Fruit fly (Drosophila melanogaster) whole organism, wandering third instar larva: ENCODE measurements around the gene CG12420.

Experiments used
- Abd-B ChIP-seq: fragments of >200 bp; optimal IDR thresholded peaks from 2 replicates; lab custom pipeline; 2017; ENCODE audit warnings: missing biosample characterization, missing genetic modification characterization
- CG32264 ChIP-seq: fragments of 200-800 bp; sonication (Bioruptor generic); optimal IDR thresholded peaks from 2 replicates; lab custom pipeline; 2016; ENCODE audit warnings: missing biosample characterization, missing genetic modification characterization
- CG9705 ChIP-seq: fragments of 200-800 bp; sonication (Bioruptor generic); optimal IDR thresholded peaks from 2 replicates; lab custom pipeline; 2018; ENCODE audit warnings: missing biosample characterization, mild to moderate bottlenecking, missing genetic modification characterization
- CrebA ChIP-seq: fragments of 200-800 bp; sonication (Bioruptor generic); optimal IDR thresholded peaks from 2 replicates; lab custom pipeline; 2016; ENCODE audit warnings: missing biosample characterization, mild to moderate bottlenecking, missing genetic modification characterization, borderline replicate concordance
- Dfd ChIP-seq: fragments of >200 bp; optimal IDR thresholded peaks from 2 replicates; lab custom pipeline; 2017; ENCODE audit warnings: missing biosample characterization, missing genetic modification characterization
- Dif ChIP-seq: fragments of 200-275, 200-300 bp; sonication (Bioruptor generic); optimal IDR thresholded peaks from 2 replicates; lab custom pipeline; 2018; ENCODE audit warnings: missing biosample characterization, missing genetic modification characterization; ENCODE audit not compliant: partially characterized antibody
- GATAd ChIP-seq: sonication (Bioruptor generic); optimal IDR thresholded peaks from 2 replicates; lab custom pipeline; 2016; ENCODE audit warnings: missing biosample characterization, missing genetic modification characterization
- HLH106 ChIP-seq: fragments of 200-800 bp; optimal IDR thresholded peaks from 3 replicates; lab custom pipeline; 2019; ENCODE audit warnings: missing biosample characterization, mild to moderate bottlenecking, missing genetic modification characterization, moderate library complexity
- Hnf4 ChIP-seq: fragments of 200-800 bp; sonication (Bioruptor generic); optimal IDR thresholded peaks from 2 replicates; lab custom pipeline; 2016; ENCODE audit warnings: missing biosample characterization, mild to moderate bottlenecking, missing genetic modification characterization
- Hr78 ChIP-seq: fragments of >200 bp; optimal IDR thresholded peaks from 2 replicates; lab custom pipeline; 2017; ENCODE audit warnings: missing biosample characterization, missing genetic modification characterization
- Hr83 ChIP-seq: fragments of 200-300 bp; sonication (Bioruptor generic); optimal IDR thresholded peaks from 2 replicates; lab custom pipeline; 2016; ENCODE audit warnings: missing biosample characterization, mild to moderate bottlenecking, missing genetic modification characterization, moderate library complexity; ENCODE audit not compliant: poor library complexity, severe bottlenecking
- Jra ChIP-seq: sonication (Bioruptor generic); optimal IDR thresholded peaks from 2 replicates; lab custom pipeline; 2016; ENCODE audit warnings: missing biosample characterization, missing genetic modification characterization
- Mio ChIP-seq: sonication (Bioruptor generic); optimal IDR thresholded peaks from 2 replicates; lab custom pipeline; 2016; ENCODE audit warnings: missing biosample characterization, missing genetic modification characterization
- Myc ChIP-seq: fragments of >200 bp; optimal IDR thresholded peaks from 2 replicates; lab custom pipeline; 2017
- N ChIP-seq: fragments of >200 bp; optimal IDR thresholded peaks from 2 replicates; lab custom pipeline; 2018; ENCODE audit warnings: missing biosample characterization, missing external identifiers, missing genetic modification characterization
- OdsH ChIP-seq: fragments of 200-800 bp; sonication (Bioruptor generic); optimal IDR thresholded peaks from 2 replicates; lab custom pipeline; 2016; ENCODE audit warnings: missing biosample characterization, mild to moderate bottlenecking, missing genetic modification characterization
- Rel ChIP-seq, 2 experiments: fragments of 200-800 bp; sonication (Bioruptor generic) in 1 of 2; optimal IDR thresholded peaks; 2 replicates in 1 of 2; 3 replicates in 1 of 2; lab custom pipeline; 2016 to 2019; ENCODE audit warnings: mild to moderate bottlenecking in 2 of 2, missing biosample characterization in 2 of 2, missing genetic modification characterization in 2 of 2, moderate library complexity in 1 of 2
- Sp1 ChIP-seq: fragments of 200-800 bp; sonication (Bioruptor generic); optimal IDR thresholded peaks from 3 replicates; lab custom pipeline; 2019; ENCODE audit warnings: missing biosample characterization, mild to moderate bottlenecking, missing genetic modification characterization, moderate library complexity
- Vsx2 ChIP-seq: fragments of 200-300, 225-300 bp; sonication (Bioruptor generic); optimal IDR thresholded peaks from 2 replicates; lab custom pipeline; 2018; ENCODE audit warnings: missing biosample characterization, missing genetic modification characterization; ENCODE audit not compliant: partially characterized antibody
- br ChIP-seq: fragments of 200-800 bp; sonication (Bioruptor generic); optimal IDR thresholded peaks from 2 replicates; lab custom pipeline; 2016; ENCODE audit warnings: missing biosample characterization, missing genetic modification characterization
- brk ChIP-seq: fragments of 200-800 bp; sonication (Bioruptor generic); optimal IDR thresholded peaks from 2 replicates; lab custom pipeline; 2016; ENCODE audit warnings: missing biosample characterization, mild to moderate bottlenecking, missing genetic modification characterization
- dl ChIP-seq, 2 experiments: fragments of 175-275, 200-275 bp in 1 of 2; fragments of 200-275 bp in 1 of 2; sonication (Bioruptor generic); optimal IDR thresholded peaks; lab custom pipeline; 2018; ENCODE audit warnings: mild to moderate bottlenecking in 2 of 2, missing biosample characterization in 2 of 2, missing genetic modification characterization in 2 of 2, moderate library complexity in 2 of 2; ENCODE audit not compliant: partially characterized antibody in 2 of 2, insufficient read depth in 1 of 2
- dmrt93B ChIP-seq: fragments of 200-800 bp; sonication (Bioruptor generic); optimal IDR thresholded peaks from 2 replicates; lab custom pipeline; 2018; ENCODE audit warnings: missing biosample characterization, mild to moderate bottlenecking, missing genetic modification characterization
- dsf ChIP-seq: sonication (Bioruptor generic); optimal IDR thresholded peaks from 2 replicates; lab custom pipeline; 2016; ENCODE audit warnings: missing biosample characterization, missing genetic modification characterization, borderline replicate concordance
- ey ChIP-seq: fragments of 200-800 bp; sonication (Bioruptor generic); optimal IDR thresholded peaks from 2 replicates; lab custom pipeline; 2016; ENCODE audit warnings: missing biosample characterization, missing genetic modification characterization
- foxo ChIP-seq, 2 experiments: fragments of 200-800 bp; sonication (Bioruptor generic); optimal IDR thresholded peaks; 2 replicates in 1 of 2; 3 replicates in 1 of 2; lab custom pipeline; 2016 to 2017; ENCODE audit warnings: missing biosample characterization in 2 of 2, missing genetic modification characterization in 2 of 2
- fru ChIP-seq: fragments of 200-800 bp; sonication (Bioruptor generic); optimal IDR thresholded peaks from 3 replicates; lab custom pipeline; 2016; ENCODE audit warnings: missing biosample characterization, mild to moderate bottlenecking, missing genetic modification characterization
- h ChIP-seq: fragments of 200-800 bp; sonication (Bioruptor generic); optimal IDR thresholded peaks from 3 replicates; lab custom pipeline; 2016; ENCODE audit warnings: missing biosample characterization, mild to moderate bottlenecking, missing genetic modification characterization
- jim ChIP-seq: fragments of 175-275, 200-325 bp; sonication (Bioruptor generic); optimal IDR thresholded peaks from 2 replicates; lab custom pipeline; 2016; ENCODE audit warnings: missing biosample characterization, mild to moderate bottlenecking, missing genetic modification characterization
- lola ChIP-seq: fragments of >200 bp; optimal IDR thresholded peaks from 2 replicates; lab custom pipeline; 2017; ENCODE audit warnings: missing biosample characterization, missing genetic modification characterization
- pan ChIP-seq: fragments of >200 bp; optimal IDR thresholded peaks from 2 replicates; lab custom pipeline; 2017
- psq ChIP-seq: fragments of 200-800 bp; sonication (Bioruptor generic); optimal IDR thresholded peaks from 3 replicates; lab custom pipeline; 2017; ENCODE audit warnings: missing biosample characterization, mild to moderate bottlenecking, missing genetic modification characterization, moderate library complexity
- rgr ChIP-seq: fragments of 200-800 bp; sonication (Bioruptor generic); optimal IDR thresholded peaks from 3 replicates; lab custom pipeline; 2016; ENCODE audit warnings: missing biosample characterization, mild to moderate bottlenecking, missing genetic modification characterization
- sage ChIP-seq: fragments of 200-800 bp; sonication (Bioruptor generic); optimal IDR thresholded peaks from 2 replicates; lab custom pipeline; 2016; ENCODE audit warnings: missing biosample characterization, mild to moderate bottlenecking, missing genetic modification characterization
- sv ChIP-seq: fragments of 200-800 bp; sonication (Bioruptor generic); optimal IDR thresholded peaks from 3 replicates; lab custom pipeline; 2016; ENCODE audit warnings: missing biosample characterization, missing genetic modification characterization
- tai ChIP-seq: sonication (Bioruptor generic); optimal IDR thresholded peaks from 2 replicates; lab custom pipeline; 2016; ENCODE audit warnings: missing biosample characterization, missing genetic modification characterization
- usp ChIP-seq: fragments of >200 bp; optimal IDR thresholded peaks from 2 replicates; lab custom pipeline; 2017; ENCODE audit warnings: missing biosample characterization, missing genetic modification characterization
- woc ChIP-seq: sonication (Bioruptor generic); optimal IDR thresholded peaks from 2 replicates; lab custom pipeline; 2016; ENCODE audit warnings: missing biosample characterization, mild to moderate bottlenecking, missing genetic modification characterization

Gene CG12420

dm6 chr3R:10251846-10252245, 29.3 kb downstream of the CG12420 start:
- TF ChIP-seq sage (GFP tag; lab: Kevin White, UChicago) (no peak), dmrt93B (GFP tag; lab: Kevin White, UChicago) (no peak), CG9705 (no peak), Hr78 (no peak), Mio (no peak), Myc (lab: Kevin White, UChicago) (no peak), Hr83 (GFP tag; lab: Kevin White, UChicago) (no peak)

DNA sequence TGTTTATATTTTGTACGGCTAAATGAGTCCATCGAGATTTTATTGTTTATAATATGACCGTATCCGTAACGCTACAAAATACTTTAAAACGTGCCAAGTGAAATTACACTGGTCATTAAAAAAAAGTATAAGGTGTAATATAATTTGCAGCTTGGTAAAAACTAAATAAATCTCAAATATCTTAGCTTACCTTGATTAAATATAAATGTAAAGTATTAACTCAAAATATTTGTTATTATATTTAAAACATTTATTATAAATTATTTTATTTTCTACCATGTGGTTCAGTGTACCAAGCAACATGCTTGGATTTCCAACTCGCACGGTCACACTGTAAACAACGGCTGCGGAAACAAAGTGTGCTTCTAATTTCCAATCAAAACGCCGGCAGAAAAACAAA, 39.3 kb downstream of the CG12420 start, which contains the start of the genes Sirt6 and pont:
Gene Sirt6, minus strand, starts transcription at position 50 of the 400 bp plus-strand sequence.
Gene pont, plus strand, starts transcription at position 324 of the 400 bp plus-strand sequence.
- TF ChIP-seq foxo (GFP tag; optimal IDR thresholded peaks at IDR 0.05; lab: Kevin White, UChicago) (peak in 1 of 2 experiments; percentile 95), sage (GFP tag; lab: Kevin White, UChicago) (peak; percentile 65), h (peak; percentile 86), Abd-B (GFP tag; lab: Kevin White, UChicago) (no peak), CrebA (GFP tag; lab: Kevin White, UChicago) (no peak), CG9705 (peak; percentile 67), Jra (GFP tag; lab: Kevin White, UChicago) (peak; percentile 41), sv (GFP tag; lab: Kevin White, UChicago) (peak; percentile 78), HLH106 (tag; lab: Kevin White, UChicago) (peak; percentile 96), Sp1 (GFP tag; lab: Kevin White, UChicago) (peak; percentile 97), br (peak; percentile 62), jim (no peak), Hr83 (GFP tag; lab: Kevin White, UChicago) (no peak), CG32264 (no peak), woc (GFP tag; lab: Kevin White, UChicago) (peak; percentile 61), dsf (GFP tag; lab: Kevin White, UChicago) (peak; percentile 69), GATAd (GFP tag; lab: Kevin White, UChicago) (peak; percentile 45), ey (GFP tag; lab: Kevin White, UChicago) (peak; percentile 63), rgr (GFP tag; lab: Kevin White, UChicago) (peak; percentile 89), Hr78 (no peak), brk (GFP tag; lab: Kevin White, UChicago) (peak; percentile 78), dl (GFP tag; optimal IDR thresholded peaks at IDR 0.05; lab: Kevin White, UChicago; ENCODE audit: insufficient read depth in 1 of 2, partially characterized antibody in 2 of 2) (no peak), Dfd (GFP tag; lab: Kevin White, UChicago) (peak; percentile 90), lola (GFP tag; lab: Kevin White, UChicago) (no peak), Myc (lab: Kevin White, UChicago) (peak; percentile 40), Rel (GFP tag; optimal IDR thresholded peaks at IDR 0.05; lab: Kevin White, UChicago) (no peak), Rel (tag; optimal IDR thresholded peaks at IDR 0.05; lab: Kevin White, UChicago) (peak; percentile 61), OdsH (peak; percentile 90), Hnf4 (GFP tag; lab: Kevin White, UChicago) (peak; percentile 77), usp (GFP tag; lab: Kevin White, UChicago) (no peak), pan (lab: Kevin White, UChicago) (no peak), Vsx2 (no peak), Dif (GFP tag; lab: Kevin White, UChicago) (no peak), tai (GFP tag; lab: Kevin White, UChicago) (no peak), dmrt93B (GFP tag; lab: Kevin White, UChicago) (peak; percentile 91), psq (GFP tag; lab: Kevin White, UChicago) (peak; percentile 90), N (GFP tag; lab: Kevin White, UChicago) (no peak), Mio (no peak), fru (GFP tag; lab: Kevin White, UChicago) (peak; percentile 84)
